Worm (Caenorhabditis elegans): ENCODE results near the gene vap-2.

- no peak for TF ChIP-seq sox-4 (tag; optimal IDR thresholded peaks at IDR 0.05)
- TF ChIP-seq unc-98 (GFP tag; IDR thresholded peaks at IDR 0.05), result no peak
- TF ChIP-seq fkh-4 (tag; optimal IDR thresholded peaks at IDR 0.05; ENCODE audit: borderline replicate concordance), result no peak
- no peak for TF ChIP-seq pqm-1 (tag; optimal IDR thresholded peaks at IDR 0.05)
- no peak for TF ChIP-seq ztf-11 (tag; optimal IDR thresholded peaks at IDR 0.05)
Observed at ce11 chrX:10820511-10820910, 28.2 kb upstream of the vap-2 start, which contains the start of gene F31B12.3.
